Fruit fly (Drosophila melanogaster): ENCODE data around the gene Acbp3.
A peak's percentile ranks its signal among the peaks of the same experiment; 100 is the strongest.

Acbp3 gene

dm6 chr3L:7156890-7157289, 26.2 kb downstream of the Acbp3 start, which contains the start of gene corn (continued):
- peak; percentile 42; the same call in 1 of the 2 replicates for TF ChIP-seq amos (GFP tag; IDR thresholded peaks at IDR 0.05; ENCODE audit: partially characterized antibody)
- TF ChIP-seq Opbp (GFP tag; IDR thresholded peaks at IDR 0.05; ENCODE audit: partially characterized antibody), result peak; percentile 34; the same call in 1 of the 3 replicates
- TF ChIP-seq gsb-n (tag; optimal IDR thresholded peaks at IDR 0.05), result no peak
- TF ChIP-seq CG10267 (tag; optimal IDR thresholded peaks at IDR 0.05), result no peak
- TF ChIP-seq CG1529 (GFP tag; optimal IDR thresholded peaks at IDR 0.05), result no peak
- TF ChIP-seq gsb (GFP tag; IDR thresholded peaks at IDR 0.05), result no peak
- TF ChIP-seq CG12659 (GFP tag; optimal IDR thresholded peaks at IDR 0.05), result peak; percentile 26
- TF ChIP-seq chn (GFP tag; optimal IDR thresholded peaks at IDR 0.05), result no peak
- no peak for TF ChIP-seq Ets97D (GFP tag; optimal IDR thresholded peaks at IDR 0.05)
- no peak for TF ChIP-seq peb (GFP tag; IDR thresholded peaks at IDR 0.05)
- TF ChIP-seq B-H2 (GFP tag; optimal IDR thresholded peaks at IDR 0.05), result peak; percentile 0
- TF ChIP-seq CG6791 (GFP tag; IDR thresholded peaks at IDR 0.05; ENCODE audit: partially characterized antibody), result peak; percentile 36; the same call in 2 of the 3 replicates
- no peak for TF ChIP-seq ERR (GFP tag; optimal IDR thresholded peaks at IDR 0.05)
- no peak for TF ChIP-seq TFAM (GFP tag; optimal IDR thresholded peaks at IDR 0.05)
- TF ChIP-seq CG3838 (GFP tag; optimal IDR thresholded peaks at IDR 0.05), result no peak
- peak; percentile 3 for TF ChIP-seq CG9817 (tag; optimal IDR thresholded peaks at IDR 0.05)
- no peak for TF ChIP-seq Antp (GFP tag; optimal IDR thresholded peaks at IDR 0.05)
- no peak for TF ChIP-seq Hey (tag; optimal IDR thresholded peaks at IDR 0.05)
- TF ChIP-seq nau (GFP tag; optimal IDR thresholded peaks at IDR 0.05), result no peak
- no peak for TF ChIP-seq NfI (GFP tag; optimal IDR thresholded peaks at IDR 0.05)
- TF ChIP-seq ara (GFP tag; IDR thresholded peaks at IDR 0.05), result no peak
- no peak for TF ChIP-seq twi (tag; optimal IDR thresholded peaks at IDR 0.05)
- TF ChIP-seq CG31365 (tag; optimal IDR thresholded peaks at IDR 0.05), result no peak
- no peak for TF ChIP-seq CG16863 (GFP tag; optimal IDR thresholded peaks at IDR 0.05)
- TF ChIP-seq az2 (GFP tag; optimal IDR thresholded peaks at IDR 0.05), result no peak
- no peak for TF ChIP-seq danr (GFP tag; IDR thresholded peaks at IDR 0.05)
- no peak for TF ChIP-seq rib (GFP tag; IDR thresholded peaks at IDR 0.05)
- TF ChIP-seq bab2 (GFP tag; optimal IDR thresholded peaks at IDR 0.05), result no peak
- TF ChIP-seq CG13296 (GFP tag; optimal IDR thresholded peaks at IDR 0.05), result no peak
- no peak for TF ChIP-seq CG2889 (GFP tag; IDR thresholded peaks at IDR 0.05)
- no peak for TF ChIP-seq Adf1 (GFP tag; IDR thresholded peaks at IDR 0.05)
- TF ChIP-seq nom (GFP tag; optimal IDR thresholded peaks at IDR 0.05), result peak; percentile 13
- TF ChIP-seq trh (GFP tag; optimal IDR thresholded peaks at IDR 0.05), result no peak
- TF ChIP-seq da (GFP tag; optimal IDR thresholded peaks at IDR 0.05), result no peak
- no peak for TF ChIP-seq CG30431 (GFP tag; optimal IDR thresholded peaks at IDR 0.05)
- no peak for TF ChIP-seq B-H1 (GFP tag; IDR thresholded peaks at IDR 0.05)
- TF ChIP-seq chinmo (GFP tag; IDR thresholded peaks at IDR 0.05; ENCODE audit: partially characterized antibody), result 0 out of 4 replicates have a peak, but pooled peaks have one; percentile 69
- TF ChIP-seq CG7745 (tag; optimal IDR thresholded peaks at IDR 0.05), result no peak
- TF ChIP-seq CG15479 (GFP tag; optimal IDR thresholded peaks at IDR 0.05), result no peak
- TF ChIP-seq Bteb2 (GFP tag; optimal IDR thresholded peaks at IDR 0.05), result no peak
- no peak for TF ChIP-seq sd (tag; optimal IDR thresholded peaks at IDR 0.05)
- no peak for TF ChIP-seq Hr78 (GFP tag; optimal IDR thresholded peaks at IDR 0.05)
- peak; percentile 24 for TF ChIP-seq scrt (GFP tag; optimal IDR thresholded peaks at IDR 0.05)
- TF ChIP-seq CG12236 (GFP tag; optimal IDR thresholded peaks at IDR 0.05), result no peak
- no peak for TF ChIP-seq CG17361 (GFP tag; IDR thresholded peaks at IDR 0.05)
- no peak for TF ChIP-seq Taf1 (GFP tag; IDR thresholded peaks at IDR 0.05)
- TF ChIP-seq CG9727 (GFP tag; optimal IDR thresholded peaks at IDR 0.05), result no peak
- no peak for TF ChIP-seq Lhr (GFP tag; optimal IDR thresholded peaks at IDR 0.05)
- no peak for TF ChIP-seq CG31224 (GFP tag; IDR thresholded peaks at IDR 0.05)
- no peak for TF ChIP-seq tx (GFP tag; optimal IDR thresholded peaks at IDR 0.05)
- no peak for TF ChIP-seq abd-A (tag; optimal IDR thresholded peaks at IDR 0.05)

Data from whole organism, embryonic.